Worm (Caenorhabditis elegans) whole organism, L1 larva: ENCODE results near the gene fbxc-26.

Experiments
- C04F5.9 ChIP-seq: sonication (generic microtip); optimal IDR thresholded peaks from 2 replicates; lab custom pipeline; 2016; ENCODE audit warnings: missing genetic modification characterization, missing compliant biosample characterization
- C34B4.2 ChIP-seq: sonication (generic microtip); optimal IDR thresholded peaks from 2 replicates; lab custom pipeline; 2017; ENCODE audit warnings: mild to moderate bottlenecking, missing genetic modification characterization, missing compliant biosample characterization
- Y116A8C.19 ChIP-seq: sonication (generic microtip); optimal IDR thresholded peaks from 2 replicates; lab custom pipeline; 2016; ENCODE audit warnings: missing compliant biosample characterization, missing genetic modification characterization, borderline replicate concordance
- alr-1 ChIP-seq: fragments of 200-800 bp; sonication (Bioruptor generic); optimal IDR thresholded peaks from 2 replicates; lab custom pipeline; 2018; ENCODE audit warnings: borderline replicate concordance, mild to moderate bottlenecking, missing genetic modification characterization, missing compliant biosample characterization
- ama-1 ChIP-seq: fragments of 150-350 bp; optimal IDR thresholded peaks from 2 replicates; lab custom pipeline; 2014
- ceh-63 ChIP-seq: fragments of 200-800 bp; sonication (Bioruptor generic); optimal IDR thresholded peaks from 2 replicates; lab custom pipeline; 2018; ENCODE audit warnings: mild to moderate bottlenecking, missing genetic modification characterization, missing compliant biosample characterization
- ceh-82 ChIP-seq, 3 experiments: fragments of 150-350 bp in 1 of 3; sonication (generic microtip) in 2 of 3; optimal IDR thresholded peaks; 2 replicates each; lab custom pipeline; 2014 to 2017; ENCODE audit warnings: missing biosample characterization in 3 of 3, missing genetic modification characterization in 3 of 3
- ceh-88 ChIP-seq: fragments of 200-800 bp; sonication (Bioruptor generic); IDR thresholded peaks from 2 replicates; pipeline ENCODE4 v1.3.6; 2022; ENCODE audit warnings: missing genetic modification characterization, missing compliant biosample characterization
- ceh-90 ChIP-seq: sonication (generic microtip); optimal IDR thresholded peaks from 2 replicates; lab custom pipeline; 2016; ENCODE audit warnings: missing genetic modification characterization, missing compliant biosample characterization
- dpl-1 ChIP-seq, 3 experiments: fragments of 150-350 bp in 2 of 3; sonication (generic microtip) in 1 of 3; optimal IDR thresholded peaks; 2 replicates each; lab custom pipeline; 2014 to 2017; ENCODE audit warnings: missing biosample characterization in 3 of 3, missing genetic modification characterization in 3 of 3, missing genetic modification reagents in 3 of 3
- efl-1 ChIP-seq, 4 experiments: fragments of 150-350 bp; optimal IDR thresholded peaks in 3 of 4; peaks in 1 of 4; 1 replicate in 1 of 4; 2 replicates in 3 of 4; lab custom pipeline; 2014; ENCODE audit warnings: missing biosample characterization in 2 of 4, missing genetic modification characterization in 2 of 4, missing genetic modification reagents in 2 of 4
- egl-13 ChIP-seq: sonication (generic microtip); optimal IDR thresholded peaks from 2 replicates; lab custom pipeline; 2016; ENCODE audit warnings: missing genotype, missing genetic modification reagents, missing genetic modification characterization, missing compliant biosample characterization
- ets-5 ChIP-seq: fragments of 200-800 bp; sonication (Bioruptor generic); IDR thresholded peaks from 2 replicates; pipeline ENCODE4 v1.3.6; 2022; ENCODE audit warnings: missing genetic modification characterization, missing compliant biosample characterization
- grh-1 ChIP-seq: fragments of 200-800 bp; sonication (Bioruptor generic); IDR thresholded peaks from 2 replicates; pipeline ENCODE4 v1.3.6; 2022; ENCODE audit warnings: missing genetic modification reagents, missing genetic modification characterization, missing compliant biosample characterization
- hlh-17 ChIP-seq: fragments of 200-800 bp; sonication (Bioruptor generic); optimal IDR thresholded peaks from 2 replicates; lab custom pipeline; 2018; ENCODE audit warnings: missing genetic modification characterization, mild to moderate bottlenecking, missing compliant biosample characterization, moderate library complexity, borderline replicate concordance
- isw-1 ChIP-seq: fragments of 200-800 bp; sonication (Bioruptor generic); IDR thresholded peaks from 2 replicates; pipeline ENCODE4 v1.3.6; 2022; ENCODE audit warnings: missing genetic modification characterization, missing compliant biosample characterization
- lin-13 ChIP-seq: fragments of 150-350 bp; optimal IDR thresholded peaks from 2 replicates; lab custom pipeline; 2014; ENCODE audit warnings: missing biosample characterization, missing genetic modification reagents, missing genetic modification characterization
- lin-14 ChIP-seq: fragments of 200-800 bp; sonication (Bioruptor generic); optimal IDR thresholded peaks from 2 replicates; lab custom pipeline; 2018; ENCODE audit warnings: mild to moderate bottlenecking, missing genetic modification characterization, moderate library complexity, missing compliant biosample characterization
- lin-15B ChIP-seq: fragments of 150-350 bp; sonication (generic microtip); optimal IDR thresholded peaks from 3 replicates; lab custom pipeline; 2014; ENCODE audit warnings: missing biosample characterization, missing genetic modification characterization
- lin-35 ChIP-seq, 2 experiments: fragments of 150-350 bp; optimal IDR thresholded peaks; 2 replicates each; lab custom pipeline; 2014; ENCODE audit warnings: missing biosample characterization in 2 of 2, missing genetic modification characterization in 2 of 2, missing genetic modification reagents in 2 of 2
- lsy-2 ChIP-seq, 2 experiments: fragments of 150-350 bp; optimal IDR thresholded peaks; 2 replicates each; lab custom pipeline; 2014; ENCODE audit warnings: missing biosample characterization in 2 of 2, missing genetic modification characterization in 2 of 2
- mef-2 ChIP-seq: fragments of 150-350 bp; optimal IDR thresholded peaks from 2 replicates; lab custom pipeline; 2014; ENCODE audit warnings: missing biosample characterization, missing genetic modification characterization
- mep-1 ChIP-seq: fragments of 150-350 bp; optimal IDR thresholded peaks from 2 replicates; lab custom pipeline; 2014; ENCODE audit warnings: missing biosample characterization, missing genetic modification characterization
- nhr-20 ChIP-seq: sonication (generic microtip); optimal IDR thresholded peaks from 2 replicates; lab custom pipeline; 2016; ENCODE audit warnings: mild to moderate bottlenecking, missing genetic modification characterization, missing compliant biosample characterization
- nhr-28 ChIP-seq: fragments of 150-350 bp; optimal IDR thresholded peaks from 2 replicates; lab custom pipeline; 2014; ENCODE audit warnings: missing biosample characterization, missing genetic modification characterization
- nhr-47 ChIP-seq: sonication (generic microtip); optimal IDR thresholded peaks from 2 replicates; lab custom pipeline; 2016; ENCODE audit warnings: mild to moderate bottlenecking, missing genetic modification characterization, moderate library complexity, missing compliant biosample characterization
- nhr-77 ChIP-seq: fragments of 150-350 bp; optimal IDR thresholded peaks from 2 replicates; lab custom pipeline; 2014; ENCODE audit warnings: missing biosample characterization, missing genetic modification characterization
- nhr-84 ChIP-seq: sonication (generic microtip); optimal IDR thresholded peaks from 2 replicates; lab custom pipeline; 2017; ENCODE audit warnings: missing biosample characterization, missing genetic modification characterization
- nhr-85 ChIP-seq: sonication (generic microtip); peaks from one replicate; lab custom pipeline; 2016; ENCODE audit warnings: missing genetic modification characterization, inconsistent platforms, missing compliant biosample characterization
- nhr-90 ChIP-seq: sonication (generic microtip); optimal IDR thresholded peaks from 2 replicates; lab custom pipeline; 2016; ENCODE audit warnings: mild to moderate bottlenecking, missing genetic modification characterization, missing compliant biosample characterization; ENCODE audit not compliant: poor library complexity
- pag-3 ChIP-seq: sonication (generic microtip); optimal IDR thresholded peaks from 2 replicates; lab custom pipeline; 2017; ENCODE audit warnings: missing genetic modification characterization, mild to moderate bottlenecking, missing compliant biosample characterization, antibody characterized with exemption, borderline replicate concordance; ENCODE audit not compliant: insufficient read depth
- pax-3 ChIP-seq: fragments of 200-800 bp; sonication (Bioruptor generic); optimal IDR thresholded peaks from 2 replicates; lab custom pipeline; 2018; ENCODE audit warnings: mild to moderate bottlenecking, missing genetic modification characterization, moderate library complexity, missing compliant biosample characterization
- rnt-1 ChIP-seq: sonication (generic microtip); optimal IDR thresholded peaks from 2 replicates; lab custom pipeline; 2016; ENCODE audit warnings: mild to moderate bottlenecking, missing genetic modification characterization, moderate library complexity, missing compliant biosample characterization
- sptf-1 ChIP-seq: fragments of 150-350 bp; optimal IDR thresholded peaks from 2 replicates; lab custom pipeline; 2014; ENCODE audit warnings: missing biosample characterization, missing genetic modification characterization
- swsn-7 ChIP-seq: sonication (generic microtip); optimal IDR thresholded peaks from 2 replicates; lab custom pipeline; 2016; ENCODE audit warnings: missing genetic modification characterization, missing compliant biosample characterization
- unc-86 ChIP-seq: sonication (generic microtip); optimal IDR thresholded peaks from 2 replicates; lab custom pipeline; 2016; ENCODE audit warnings: missing genetic modification characterization, missing compliant biosample characterization
- vab-15 ChIP-seq: sonication (generic microtip); optimal IDR thresholded peaks from 2 replicates; lab custom pipeline; 2017; ENCODE audit warnings: missing genotype, mild to moderate bottlenecking, missing genetic modification characterization, missing compliant biosample characterization
- zip-4 ChIP-seq: fragments of 200-800 bp; sonication (Bioruptor generic); optimal IDR thresholded peaks from 2 replicates; lab custom pipeline; 2018; ENCODE audit warnings: mild to moderate bottlenecking, missing genetic modification characterization, moderate library complexity, missing compliant biosample characterization
- ztf-4 ChIP-seq: fragments of 150-350 bp; optimal IDR thresholded peaks from 2 replicates; lab custom pipeline; 2014; ENCODE audit warnings: missing biosample characterization, missing genetic modification characterization

The fbxc-26 gene

ce11 chrII:1741248-1741647 is 46.8 kb upstream of the fbxc-26 start, which contains the start of gene K07G6.1:
Gene K07G6.1, plus strand, starts transcription at chrII:1741548.
- TF ChIP-seq efl-1 (optimal IDR thresholded peaks at IDR 0.05; lab: Kevin White, UChicago) (no peak), efl-1 (GFP tag; optimal IDR thresholded peaks at IDR 0.05 in 1 of 2; lab: Kevin White, UChicago) (peak in 1 of 2 experiments; percentile 26), isw-1 (GFP tag; lab: Robert Waterston, UW) (no peak)

ce11 chrII:1738844-1739243 is 44.4 kb upstream of the fbxc-26 start, which contains the start of the genes irld-9 and irld-33:
Gene irld-9, minus strand, starts transcription at chrII:1738944.
Gene irld-33, plus strand, starts transcription at chrII:1739052.
- no peak for TF ChIP-seq nhr-47 (tag; lab: Kevin White, UChicago)
- TF ChIP-seq zip-4 (GFP tag; lab: Kevin White, UChicago), result no peak
- TF ChIP-seq ceh-82 (tag; optimal IDR thresholded peaks at IDR 0.05; lab: Kevin White, UChicago), result no peak
- TF ChIP-seq nhr-77, result no peak
- TF ChIP-seq hlh-17 (GFP tag; lab: Kevin White, UChicago), result no peak
- TF ChIP-seq mep-1 (tag; lab: Kevin White, UChicago), result no peak
- TF ChIP-seq ceh-90 (tag; lab: Kevin White, UChicago), result no peak
- TF ChIP-seq swsn-7, result no peak
- no peak for TF ChIP-seq pag-3 (tag; lab: Kevin White, UChicago)
- TF ChIP-seq grh-1, result no peak
- no peak for TF ChIP-seq egl-13 (tag; lab: Kevin White, UChicago)
- no peak for TF ChIP-seq alr-1 (tag; lab: Kevin White, UChicago)
- no peak for TF ChIP-seq C04F5.9
- no peak for TF ChIP-seq lin-13 (GFP tag; lab: Kevin White, UChicago)
- no peak for TF ChIP-seq lin-15B (tag; lab: Kevin White, UChicago)
- no peak for TF ChIP-seq nhr-20
- no peak for TF ChIP-seq Y116A8C.19 (tag; lab: Kevin White, UChicago)

- TF ChIP-seq rnt-1 (tag; lab: Kevin White, UChicago) (peak; percentile 50), nhr-90 (tag; lab: Kevin White, UChicago) (no peak), lsy-2 (tag; optimal IDR thresholded peaks at IDR 0.05; lab: Kevin White, UChicago) (no peak), nhr-20 (peak; percentile 19), nhr-84 (tag; lab: Kevin White, UChicago) (no peak), isw-1 (GFP tag; lab: Robert Waterston, UW) (no peak), lin-14 (GFP tag; lab: Kevin White, UChicago) (peak; percentile 80), lin-35 (GFP tag; optimal IDR thresholded peaks at IDR 0.05; lab: Kevin White, UChicago) (peak; percentile 2 to 64), Y116A8C.19 (tag; lab: Kevin White, UChicago) (no peak), efl-1 (optimal IDR thresholded peaks at IDR 0.05; lab: Kevin White, UChicago) (peak; percentile 57 to 68), efl-1 (GFP tag; optimal IDR thresholded peaks at IDR 0.05 in 1 of 2; lab: Kevin White, UChicago) (peak; percentile 36 to 94), sptf-1 (tag; lab: Kevin White, UChicago) (no peak), dpl-1 (GFP tag; optimal IDR thresholded peaks at IDR 0.05; lab: Kevin White, UChicago) (peak in 2 of 3 experiments; percentile 16 to 34), C34B4.2 (no peak), nhr-85 (tag; lab: Kevin White, UChicago) (peak; percentile 59), mef-2 (no peak), ama-1 (lab: Kevin White, UChicago) (no peak)
Measured at ce11 chrII:1736353-1736752, 41.9 kb upstream of the fbxc-26 start, which contains the start of gene ceh-83. Gene ceh-83, minus strand, starts transcription at chrII:1736533.

ce11 chrII:1735145-1735544 is 40.7 kb upstream of the fbxc-26 start:
- TF ChIP-seq ceh-63 (GFP tag; lab: Kevin White, UChicago) (no peak), ceh-82 (tag; optimal IDR thresholded peaks at IDR 0.05; lab: Kevin White, UChicago) (no peak), pax-3 (no peak), unc-86 (no peak), sptf-1 (tag; lab: Kevin White, UChicago) (no peak), vab-15 (no peak), nhr-85 (tag; lab: Kevin White, UChicago) (no peak), ama-1 (lab: Kevin White, UChicago) (no peak), nhr-28 (no peak), lin-15B (tag; lab: Kevin White, UChicago) (no peak), ceh-88 (GFP tag; lab: Robert Waterston, UW) (no peak), ets-5 (no peak), nhr-77 (no peak), pag-3 (tag; lab: Kevin White, UChicago) (no peak), ztf-4 (tag; lab: Kevin White, UChicago) (no peak)
